In genomic region chr3R:20545678-20546077, dm6 we compare ENCODE assay signal across 5 fruit fly cellular contexts.
A peak's percentile ranks its signal among the peaks of the same experiment; 100 is the strongest.
TF ChIP-seq lines count a peak whose summit lies in the region.

No protein-coding gene starts in this region.

- TF ChIP-seq CTCF in whole organism, embryonic (GFP tag; optimal IDR thresholded peaks at IDR 0.05; lab: Kevin White, UChicago) = no peak

TF ChIP-seq in whole organism, adult, 20 proteins besides CTCF, POLR2A, EP300 and RAD21 (continues in another document):
- no peak for TF ChIP-seq tj (GFP tag; optimal IDR thresholded peaks at IDR 0.05; lab: Kevin White, UChicago)
- TF ChIP-seq pad (GFP tag; optimal IDR thresholded peaks at IDR 0.05; lab: Kevin White, UChicago) = peak; percentile 27
- TF ChIP-seq cic (GFP tag; optimal IDR thresholded peaks at IDR 0.05; lab: Kevin White, UChicago) = peak; percentile 95
- peak; percentile 56 for TF ChIP-seq CG7101 (tag; optimal IDR thresholded peaks at IDR 0.05; lab: Kevin White, UChicago)
- TF ChIP-seq ovo (GFP tag; optimal IDR thresholded peaks at IDR 0.05; lab: Kevin White, UChicago) = peak; percentile 40
- TF ChIP-seq CG14711 (tag; optimal IDR thresholded peaks at IDR 0.05; lab: Kevin White, UChicago) = no peak
- TF ChIP-seq bab1 (GFP tag; optimal IDR thresholded peaks at IDR 0.05; lab: Kevin White, UChicago) = no peak
- TF ChIP-seq cnc (optimal IDR thresholded peaks at IDR 0.05; lab: Kevin White, UChicago) = no peak
- TF ChIP-seq CG11617 (GFP tag; optimal IDR thresholded peaks at IDR 0.05; lab: Kevin White, UChicago) = no peak
- TF ChIP-seq CG7045 (GFP tag; optimal IDR thresholded peaks at IDR 0.05; lab: Kevin White, UChicago) = peak; percentile 68
- TF ChIP-seq CG33017 (tag; optimal IDR thresholded peaks at IDR 0.05; lab: Kevin White, UChicago) = peak; percentile 35
- peak; percentile 11 for TF ChIP-seq toe (GFP tag; optimal IDR thresholded peaks at IDR 0.05; lab: Kevin White, UChicago)
- peak; percentile 22 for TF ChIP-seq CG12768 (GFP tag; optimal IDR thresholded peaks at IDR 0.05; lab: Kevin White, UChicago)
- TF ChIP-seq CG5204 (GFP tag; optimal IDR thresholded peaks at IDR 0.05; lab: Kevin White, UChicago) = no peak
- no peak for TF ChIP-seq CG1620 (GFP tag; optimal IDR thresholded peaks at IDR 0.05; lab: Kevin White, UChicago)
- TF ChIP-seq Crg-1 (GFP tag; optimal IDR thresholded peaks at IDR 0.05; lab: Kevin White, UChicago) = peak; percentile 5
- TF ChIP-seq kay (GFP tag; lab: Kevin White, UChicago; ENCODE audit: borderline replicate concordance) = no peak
- peak; percentile 53 for TF ChIP-seq Hr96 (GFP tag; optimal IDR thresholded peaks at IDR 0.05; lab: Kevin White, UChicago)

TF ChIP-seq in whole organism, embryonic, 481 proteins besides CTCF, POLR2A, EP300 and RAD21 (continues in another document):
- TF ChIP-seq Ets65A (GFP tag; lab: Kevin White, UChicago) (peak; percentile 23), CG32532 (GFP tag; IDR thresholded peaks at IDR 0.05; lab: Robert Waterston, UW) (peak; percentile 22; the same call in 1 of the 2 replicates), ac (GFP tag; optimal IDR thresholded peaks at IDR 0.05; lab: Kevin White, UChicago) (no peak), CG6175 (GFP tag; IDR thresholded peaks at IDR 0.05; lab: Robert Waterston, UW) (peak; percentile 40; the same call in 1 of the 3 replicates), sug (tag; optimal IDR thresholded peaks at IDR 0.05; lab: Kevin White, UChicago) (peak; percentile 22), sens (GFP tag; lab: Kevin White, UChicago) (peak; percentile 34), CG6813 (GFP tag; optimal IDR thresholded peaks at IDR 0.05; lab: Kevin White, UChicago) (no peak), Med (GFP tag; lab: Kevin White, UChicago) (peak; percentile 62), lmd (GFP tag; IDR thresholded peaks at IDR 0.05; lab: Robert Waterston, UW) (0 out of 2 replicates have a peak, but pooled peaks have one; percentile 4), Rfx (GFP tag; IDR thresholded peaks at IDR 0.05; lab: Robert Waterston, UW) (0 out of 2 replicates have a peak, but pooled peaks have one; percentile 19), CG12769 (tag; optimal IDR thresholded peaks at IDR 0.05; lab: Kevin White, UChicago) (peak; percentile 18), ranshi (GFP tag; IDR thresholded peaks at IDR 0.05; lab: Robert Waterston, UW) (0 out of 2 replicates have a peak, but pooled peaks have one; percentile 11), chm (GFP tag; IDR thresholded peaks at IDR 0.05; lab: Robert Waterston, UW) (no peak), cwo (GFP tag; optimal IDR thresholded peaks at IDR 0.05; lab: Kevin White, UChicago) (peak; percentile 14), vvl (GFP tag; IDR thresholded peaks at IDR 0.05; lab: Robert Waterston, UW) (0 out of 2 replicates have a peak, but pooled peaks have one; percentile 51), danr (GFP tag; IDR thresholded peaks at IDR 0.05; lab: Robert Waterston, UW) (no peak), CG13894 (tag; optimal IDR thresholded peaks at IDR 0.05; lab: Kevin White, UChicago) (peak; percentile 51), schlank (tag; optimal IDR thresholded peaks at IDR 0.05; lab: Kevin White, UChicago) (peak; percentile 20)

TF ChIP-seq in whole organism, prepupa, 60 proteins besides CTCF, POLR2A, EP300 and RAD21:
- TF ChIP-seq CG6276 (GFP tag; optimal IDR thresholded peaks at IDR 0.05; lab: Kevin White, UChicago) (no peak), CG11902 (GFP tag; optimal IDR thresholded peaks at IDR 0.05; lab: Kevin White, UChicago) (no peak), fkh (GFP tag; optimal IDR thresholded peaks at IDR 0.05; lab: Kevin White, UChicago) (peak; percentile 54), eg (GFP tag; IDR thresholded peaks at IDR 0.05; lab: Robert Waterston, UW) (peak; percentile 45; the same call in 1 of the 3 replicates), CG6163 (GFP tag; IDR thresholded peaks at IDR 0.05; lab: Robert Waterston, UW) (peak; percentile 31; the same call in 1 of the 3 replicates), vri (GFP tag; optimal IDR thresholded peaks at IDR 0.05; lab: Kevin White, UChicago) (no peak), svp (GFP tag; lab: Kevin White, UChicago) (peak; percentile 62), Hr38 (GFP tag; optimal IDR thresholded peaks at IDR 0.05; lab: Kevin White, UChicago) (no peak), Met (GFP tag; optimal IDR thresholded peaks at IDR 0.05; lab: Kevin White, UChicago) (no peak), acj6 (GFP tag; optimal IDR thresholded peaks at IDR 0.05; lab: Kevin White, UChicago) (no peak), CG8319 (GFP tag; optimal IDR thresholded peaks at IDR 0.05; lab: Kevin White, UChicago) (no peak), Sox15 (GFP tag; optimal IDR thresholded peaks at IDR 0.05; lab: Kevin White, UChicago) (no peak)

TF ChIP-seq in whole organism, pupa, 21 proteins besides CTCF, POLR2A, EP300 and RAD21:
- TF ChIP-seq CG12605 (GFP tag; IDR thresholded peaks at IDR 0.05; lab: Robert Waterston, UW) (0 out of 2 replicates have a peak, but pooled peaks have one; percentile 28), fd96Ca (GFP tag; IDR thresholded peaks at IDR 0.05; lab: Robert Waterston, UW) (peak; percentile 23; the same call in 1 of the 3 replicates), CG32121 (GFP tag; IDR thresholded peaks at IDR 0.05; lab: Robert Waterston, UW) (peak; percentile 26; the same call in 1 of the 2 replicates), Snoo (tag; optimal IDR thresholded peaks at IDR 0.05; lab: Kevin White, UChicago) (no peak), CG9948 (tag; optimal IDR thresholded peaks at IDR 0.05; lab: Kevin White, UChicago) (no peak), CG14655 (GFP tag; optimal IDR thresholded peaks at IDR 0.05; lab: Kevin White, UChicago) (no peak), CG8301 (tag; optimal IDR thresholded peaks at IDR 0.05; lab: Kevin White, UChicago) (no peak), D1 (tag; optimal IDR thresholded peaks at IDR 0.05; lab: Kevin White, UChicago) (no peak), CG4496 (GFP tag; IDR thresholded peaks at IDR 0.05; lab: Robert Waterston, UW) (0 out of 3 replicates have a peak, but pooled peaks have one; percentile 40), gl (tag; optimal IDR thresholded peaks at IDR 0.05; lab: Kevin White, UChicago) (no peak), Ets98B (GFP tag; IDR thresholded peaks at IDR 0.05; lab: Robert Waterston, UW) (peak; percentile 45; the same call in 1 of the 2 replicates), rn (GFP tag; IDR thresholded peaks at IDR 0.05; lab: Robert Waterston, UW) (no peak)
TF ChIP-seq in whole organism, pupa: peak in this region for 5.

TF ChIP-seq in whole organism, wandering third instar larva, 38 proteins besides CTCF, POLR2A, EP300 and RAD21:
- peak; percentile 3 for TF ChIP-seq fru (GFP tag; optimal IDR thresholded peaks at IDR 0.05; lab: Kevin White, UChicago)
- TF ChIP-seq foxo (GFP tag; optimal IDR thresholded peaks at IDR 0.05; lab: Kevin White, UChicago) = peak in 1 of 2 experiments; percentile 15
- peak; percentile 3 for TF ChIP-seq psq (GFP tag; optimal IDR thresholded peaks at IDR 0.05; lab: Kevin White, UChicago)
- peak; percentile 9 for TF ChIP-seq rgr (GFP tag; optimal IDR thresholded peaks at IDR 0.05; lab: Kevin White, UChicago)
- TF ChIP-seq HLH106 (tag; optimal IDR thresholded peaks at IDR 0.05; lab: Kevin White, UChicago) = peak; percentile 6
- no peak for TF ChIP-seq Hnf4 (GFP tag; optimal IDR thresholded peaks at IDR 0.05; lab: Kevin White, UChicago)
- TF ChIP-seq GATAd (GFP tag; optimal IDR thresholded peaks at IDR 0.05; lab: Kevin White, UChicago) = no peak
- TF ChIP-seq Dif (GFP tag; optimal IDR thresholded peaks at IDR 0.05; lab: Kevin White, UChicago; ENCODE audit: partially characterized antibody) = no peak
- TF ChIP-seq Myc (optimal IDR thresholded peaks at IDR 0.05; lab: Kevin White, UChicago) = no peak
- no peak for TF ChIP-seq OdsH (GFP tag; optimal IDR thresholded peaks at IDR 0.05; lab: Kevin White, UChicago)
- TF ChIP-seq usp (GFP tag; optimal IDR thresholded peaks at IDR 0.05; lab: Kevin White, UChicago) = no peak
